Fruit fly (Drosophila melanogaster): Measurements from ENCODE around the gene yin.

- TF ChIP-seq ttk (optimal IDR thresholded peaks at IDR 0.05) (no peak), h (optimal IDR thresholded peaks at IDR 0.05) (no peak), insv (optimal IDR thresholded peaks at IDR 0.05) (no peak)
Observed at dm6 chrX:3837628-3838027, 34.1 kb downstream of the yin start.

All from Kc167 (cell line).